Worm (Caenorhabditis elegans) whole organism, young adult: ENCODE data around the gene mnk-1.

Experiments
- B0019.2 ChIP-seq: fragments of 200-800 bp; sonication (Bioruptor generic); conservative IDR thresholded peaks from 2 replicates; pipeline ENCODE4 v1.3.6; 2022; ENCODE audit warnings: missing genetic modification reagents, missing genetic modification characterization, missing compliant biosample characterization
- B0035.1 ChIP-seq: sonication (generic microtip); optimal IDR thresholded peaks from 2 replicates; lab custom pipeline; 2016; ENCODE audit warnings: missing genetic modification characterization, mild to moderate bottlenecking, missing compliant biosample characterization, missing genotype, missing genetic modification reagents
- D2030.7 ChIP-seq: fragments of 200-800 bp; sonication (Bioruptor generic); IDR thresholded peaks from 2 replicates; pipeline ENCODE4 v1.3.6; 2022; ENCODE audit warnings: missing genetic modification reagents, missing genetic modification characterization, missing compliant biosample characterization
- F23B12.7 ChIP-seq: sonication (generic microtip); optimal IDR thresholded peaks from 2 replicates; lab custom pipeline; 2017; ENCODE audit warnings: missing genetic modification characterization, mild to moderate bottlenecking, missing compliant biosample characterization, antibody characterized with exemption, moderate library complexity; ENCODE audit not compliant: insufficient read depth
- F33H1.4 ChIP-seq: fragments of 200-800 bp; sonication (Bioruptor generic); IDR thresholded peaks from 2 replicates; pipeline ENCODE4 v1.3.6; 2022; ENCODE audit warnings: missing genetic modification reagents, missing genetic modification characterization, missing compliant biosample characterization
- F37B4.10 ChIP-seq: fragments of 200-800 bp; sonication (Bioruptor generic); IDR thresholded peaks from 2 replicates; pipeline ENCODE4 v1.3.6; 2022; ENCODE audit warnings: missing genetic modification characterization, missing compliant biosample characterization
- F39B2.1 ChIP-seq: fragments of 200-800 bp; sonication (Bioruptor generic); IDR thresholded peaks from 2 replicates; pipeline ENCODE4 v1.3.6; 2022; ENCODE audit warnings: missing genetic modification reagents, missing genetic modification characterization, missing compliant biosample characterization
- F49E8.2 ChIP-seq: sonication (generic microtip); optimal IDR thresholded peaks from 3 replicates; lab custom pipeline; 2017; ENCODE audit warnings: missing genetic modification characterization, mild to moderate bottlenecking, missing compliant biosample characterization, antibody characterized with exemption, moderate library complexity; ENCODE audit not compliant: insufficient read depth
- F52B5.7 ChIP-seq: sonication (generic microtip); optimal IDR thresholded peaks from 2 replicates; lab custom pipeline; 2016; ENCODE audit warnings: mild to moderate bottlenecking, missing genetic modification characterization, missing compliant biosample characterization
- F55B11.4 ChIP-seq: sonication (generic microtip); optimal IDR thresholded peaks from 2 replicates; lab custom pipeline; 2016; ENCODE audit warnings: missing compliant biosample characterization, missing genetic modification characterization, borderline replicate concordance; ENCODE audit not compliant: insufficient read depth
- F57A8.1 ChIP-seq: fragments of 200-800 bp; sonication (Bioruptor generic); optimal IDR thresholded peaks from 2 replicates; lab custom pipeline; 2018; ENCODE audit warnings: mild to moderate bottlenecking, missing genetic modification characterization, moderate library complexity, missing compliant biosample characterization
- K12H6.12 ChIP-seq: fragments of 200-800 bp; sonication (Bioruptor generic); optimal IDR thresholded peaks from 2 replicates; lab custom pipeline; 2018; ENCODE audit warnings: mild to moderate bottlenecking, missing genetic modification characterization, missing compliant biosample characterization
- T26A5.8 ChIP-seq: sonication (generic microtip); optimal IDR thresholded peaks from 2 replicates; lab custom pipeline; 2016; ENCODE audit warnings: missing genetic modification characterization, missing compliant biosample characterization
- Y53F4B.3 ChIP-seq: fragments of 200-800 bp; sonication (Bioruptor generic); IDR thresholded peaks from 2 replicates; pipeline ENCODE4 v1.3.6; 2022; ENCODE audit warnings: missing genetic modification reagents, missing genetic modification characterization, missing compliant biosample characterization
- Y67H2A.10 ChIP-seq: fragments of 200-800 bp; sonication (Bioruptor generic); conservative IDR thresholded peaks from 2 replicates; pipeline ENCODE4 v1.3.6; 2022; ENCODE audit warnings: missing genetic modification reagents, missing genetic modification characterization, missing compliant biosample characterization
- Y95B8A.8 ChIP-seq: fragments of 200-800 bp; sonication (Bioruptor generic); IDR thresholded peaks from 2 replicates; pipeline ENCODE4 v1.3.6; 2022; ENCODE audit warnings: missing genetic modification reagents, missing genetic modification characterization, missing compliant biosample characterization
- ama-1 ChIP-seq, 3 experiments: fragments of 150-350 bp in 1 of 3; sonication (generic microtip) in 2 of 3; optimal IDR thresholded peaks; 2 replicates each; lab custom pipeline; 2014 to 2018; ENCODE audit warnings: missing biosample characterization in 2 of 3, missing genetic modification characterization in 2 of 3, missing genetic modification reagents in 2 of 3
- aptf-3 ChIP-seq: fragments of 200-800 bp; sonication (Bioruptor generic); IDR thresholded peaks from 2 replicates; pipeline ENCODE4 v1.3.6; 2022; ENCODE audit warnings: missing genetic modification characterization, missing compliant biosample characterization
- atf-7 ChIP-seq: sonication (generic microtip); optimal IDR thresholded peaks from 2 replicates; lab custom pipeline; 2017; ENCODE audit warnings: mild to moderate bottlenecking, missing genetic modification characterization, missing compliant biosample characterization
- attf-3 ChIP-seq: fragments of 200-800 bp; sonication (Bioruptor generic); conservative IDR thresholded peaks from 2 replicates; pipeline ENCODE4 v1.3.6; 2022; ENCODE audit warnings: missing genetic modification reagents, missing genetic modification characterization, missing compliant biosample characterization
- attf-6 ChIP-seq: fragments of 200-800 bp; sonication (Bioruptor generic); IDR thresholded peaks from 2 replicates; pipeline ENCODE4 v1.3.6; 2022; ENCODE audit warnings: missing genetic modification reagents, missing genetic modification characterization, missing compliant biosample characterization
- bed-1 ChIP-seq: fragments of 200-800 bp; sonication (Bioruptor generic); IDR thresholded peaks from 2 replicates; pipeline ENCODE4 v1.3.6; 2022; ENCODE audit warnings: missing genetic modification reagents, missing genetic modification characterization, missing compliant biosample characterization
- bed-2 ChIP-seq: fragments of 200-800 bp; sonication (Bioruptor generic); IDR thresholded peaks from 2 replicates; pipeline ENCODE4 v1.3.6; 2022; ENCODE audit warnings: missing genetic modification reagents, missing genetic modification characterization, missing compliant biosample characterization
- cebp-1 ChIP-seq, 2 experiments: fragments of 200-800 bp in 1 of 2; sonication (Bioruptor generic) in 1 of 2; sonication (generic microtip) in 1 of 2; IDR thresholded peaks in 1 of 2; optimal IDR thresholded peaks in 1 of 2; 2 replicates each; pipeline versions ENCODE4 v1.3.6 to Lab custom; 2017 to 2022; ENCODE audit warnings: missing compliant biosample characterization in 2 of 2, missing genetic modification characterization in 2 of 2, mild to moderate bottlenecking in 1 of 2, missing genetic modification reagents in 1 of 2, moderate library complexity in 1 of 2
- cebp-2 ChIP-seq: fragments of 200-800 bp; sonication (Bioruptor generic); IDR thresholded peaks from 2 replicates; pipeline ENCODE4 v1.3.6; 2022; ENCODE audit warnings: missing genetic modification characterization, missing compliant biosample characterization
- ceh-79 ChIP-seq: sonication (generic microtip); optimal IDR thresholded peaks from 2 replicates; lab custom pipeline; 2017; ENCODE audit warnings: mild to moderate bottlenecking, missing genetic modification characterization, missing compliant biosample characterization
- egl-44 ChIP-seq: fragments of 200-800 bp; sonication (Bioruptor generic); IDR thresholded peaks from 2 replicates; pipeline ENCODE4 v1.3.6; 2022; ENCODE audit warnings: missing genetic modification reagents, missing genetic modification characterization, missing compliant biosample characterization
- him-1 ChIP-seq: sonication (generic microtip); optimal IDR thresholded peaks from 2 replicates; lab custom pipeline; 2016; ENCODE audit warnings: missing genotype, missing genetic modification reagents, missing genetic modification characterization, missing compliant biosample characterization
- hlh-12 ChIP-seq: sonication (generic microtip); optimal IDR thresholded peaks from 2 replicates; lab custom pipeline; 2016; ENCODE audit warnings: missing genetic modification characterization, missing compliant biosample characterization
- lin-26 ChIP-seq: fragments of 200-800 bp; sonication (Bioruptor generic); IDR thresholded peaks from 2 replicates; pipeline ENCODE4 v1.3.6; 2022; ENCODE audit warnings: missing genetic modification reagents, missing genetic modification characterization, missing compliant biosample characterization
- lin-40 ChIP-seq: sonication (generic microtip); optimal IDR thresholded peaks from 2 replicates; lab custom pipeline; 2016; ENCODE audit warnings: missing genetic modification characterization, mild to moderate bottlenecking, missing compliant biosample characterization, missing genotype, missing genetic modification reagents
- lin-54 ChIP-seq: fragments of 200-800 bp; sonication (Bioruptor generic); optimal IDR thresholded peaks from 2 replicates; lab custom pipeline; 2018; ENCODE audit warnings: mild to moderate bottlenecking, missing genetic modification characterization, missing compliant biosample characterization
- madf-6 ChIP-seq: fragments of 200-800 bp; sonication (Bioruptor generic); IDR thresholded peaks from 2 replicates; pipeline ENCODE4 v1.3.6; 2022; ENCODE audit warnings: missing genetic modification reagents, missing genetic modification characterization, missing compliant biosample characterization
- madf-8 ChIP-seq: fragments of 200-800 bp; sonication (Bioruptor generic); conservative IDR thresholded peaks from 2 replicates; pipeline ENCODE4 v1.3.6; 2022; ENCODE audit warnings: missing genetic modification reagents, missing genetic modification characterization, missing compliant biosample characterization
- mel-28 ChIP-seq: sonication (generic microtip); optimal IDR thresholded peaks from 2 replicates; lab custom pipeline; 2016; ENCODE audit warnings: borderline replicate concordance, mild to moderate bottlenecking, missing genetic modification characterization, missing compliant biosample characterization
- mes-4 ChIP-seq: sonication (generic microtip); optimal IDR thresholded peaks from 2 replicates; lab custom pipeline; 2016; ENCODE audit warnings: missing genotype, missing genetic modification characterization, missing compliant biosample characterization
- nfya-1 ChIP-seq: sonication (generic microtip); optimal IDR thresholded peaks from 2 replicates; lab custom pipeline; 2017; ENCODE audit warnings: antibody characterized with exemption, missing compliant biosample characterization, missing genetic modification characterization, borderline replicate concordance; ENCODE audit not compliant: insufficient read depth
- nhr-80 ChIP-seq: sonication (generic microtip); optimal IDR thresholded peaks from 2 replicates; lab custom pipeline; 2016; ENCODE audit warnings: missing genetic modification characterization, missing compliant biosample characterization
- rec-8 ChIP-seq, 2 experiments: sonication (generic microtip); optimal IDR thresholded peaks; 2 replicates each; lab custom pipeline; 2016; ENCODE audit warnings: mild to moderate bottlenecking in 2 of 2, missing genetic modification characterization in 2 of 2, missing genetic modification reagents in 2 of 2, missing genotype in 2 of 2, missing biosample characterization in 1 of 2, missing compliant biosample characterization in 1 of 2, moderate library complexity in 1 of 2
- sdz-38 ChIP-seq: sonication (generic microtip); optimal IDR thresholded peaks from 2 replicates; lab custom pipeline; 2016; ENCODE audit warnings: missing genotype, missing genetic modification characterization, missing compliant biosample characterization
- sptf-2 ChIP-seq: fragments of 200-800 bp; sonication (Bioruptor generic); optimal IDR thresholded peaks from 2 replicates; lab custom pipeline; 2018; ENCODE audit warnings: mild to moderate bottlenecking, missing genetic modification characterization, missing compliant biosample characterization
- tbx-9 ChIP-seq: sonication (generic microtip); optimal IDR thresholded peaks from 2 replicates; lab custom pipeline; 2016; ENCODE audit warnings: borderline replicate concordance, missing genetic modification characterization, inconsistent platforms, missing compliant biosample characterization
- unc-130 ChIP-seq: sonication (generic microtip); optimal IDR thresholded peaks from 2 replicates; lab custom pipeline; 2016; ENCODE audit warnings: missing genetic modification reagents, missing genetic modification characterization, missing compliant biosample characterization
- xnd-1 ChIP-seq: sonication (generic microtip); optimal IDR thresholded peaks from 2 replicates; lab custom pipeline; 2016; ENCODE audit warnings: missing genotype, missing genetic modification reagents, missing genetic modification characterization, missing compliant biosample characterization
- zfh-2 ChIP-seq: fragments of 200-800 bp; sonication (Bioruptor generic); conservative IDR thresholded peaks from 2 replicates; pipeline ENCODE4 v1.3.6; 2022; ENCODE audit warnings: missing genetic modification reagents, missing genetic modification characterization, missing compliant biosample characterization
- ztf-18 ChIP-seq: sonication (generic microtip); optimal IDR thresholded peaks from 2 replicates; lab custom pipeline; 2016; ENCODE audit warnings: missing genotype, mild to moderate bottlenecking, missing genetic modification characterization, missing compliant biosample characterization
- ztf-26 ChIP-seq: sonication (generic microtip); optimal IDR thresholded peaks from 2 replicates; lab custom pipeline; 2017; ENCODE audit warnings: missing genetic modification characterization, missing compliant biosample characterization

Gene mnk-1

ce11 chrII:10555484-10556075 is 736 bp upstream of the mnk-1 start (continued):
- no peak for TF ChIP-seq ztf-18 (tag; lab: Kevin White, UChicago)
- TF ChIP-seq lin-40 = peak; percentile 15
- no peak for TF ChIP-seq bed-2 (GFP tag; lab: Robert Waterston, UW)
- TF ChIP-seq zfh-2 (GFP tag; lab: Robert Waterston, UW) = peak; percentile 66
- TF ChIP-seq hlh-12 = no peak
- TF ChIP-seq B0035.1 (tag; lab: Kevin White, UChicago) = peak; percentile 9
- TF ChIP-seq F57A8.1 (GFP tag; lab: Kevin White, UChicago) = no peak
- peak; percentile 84 for TF ChIP-seq ztf-26 (tag; lab: Kevin White, UChicago)
- TF ChIP-seq F37B4.10 (GFP tag; lab: Robert Waterston, UW) = no peak
- no peak for TF ChIP-seq xnd-1 (tag; lab: Kevin White, UChicago)
- no peak for TF ChIP-seq F49E8.2 (tag; lab: Kevin White, UChicago)
- TF ChIP-seq cebp-1 (GFP tag; IDR thresholded peaks at IDR 0.05; lab: Robert Waterston, UW) = no peak
- TF ChIP-seq cebp-1 (tag; optimal IDR thresholded peaks at IDR 0.05; lab: Kevin White, UChicago) = no peak
- TF ChIP-seq madf-6 (GFP tag; lab: Robert Waterston, UW) = no peak
- no peak for TF ChIP-seq bed-1 (GFP tag; lab: Robert Waterston, UW)
- TF ChIP-seq mel-28 (tag; lab: Kevin White, UChicago) = no peak
- no peak for TF ChIP-seq F23B12.7 (tag; lab: Kevin White, UChicago)
- no peak for TF ChIP-seq aptf-3 (GFP tag; lab: Robert Waterston, UW)
- no peak for TF ChIP-seq sptf-2
- no peak for TF ChIP-seq Y53F4B.3 (GFP tag; lab: Robert Waterston, UW)
- no peak for TF ChIP-seq rec-8 (tag; optimal IDR thresholded peaks at IDR 0.05; lab: Kevin White, UChicago)
- TF ChIP-seq Y67H2A.10 (GFP tag; lab: Robert Waterston, UW) = no peak
- TF ChIP-seq nhr-80 (tag; lab: Kevin White, UChicago) = peak; percentile 72
- no peak for TF ChIP-seq nfya-1
- TF ChIP-seq D2030.7 (GFP tag; lab: Robert Waterston, UW) = no peak
- no peak for TF ChIP-seq madf-8 (GFP tag; lab: Robert Waterston, UW)
- peak; percentile 7 for TF ChIP-seq lin-54 (GFP tag; lab: Kevin White, UChicago)
- 0 out of 2 replicates have a peak, but pooled peaks have one; percentile 37 for TF ChIP-seq lin-26
- TF ChIP-seq F33H1.4 = peak; percentile 7; the same call in 1 of the 2 replicates
- TF ChIP-seq egl-44 (GFP tag; lab: Robert Waterston, UW) = no peak
- no peak for TF ChIP-seq him-1
- TF ChIP-seq F52B5.7 (tag; lab: Kevin White, UChicago) = no peak
- no peak for TF ChIP-seq tbx-9 (tag; lab: Kevin White, UChicago)
- TF ChIP-seq Y95B8A.8 (GFP tag; lab: Robert Waterston, UW) = 0 out of 2 replicates have a peak, but pooled peaks have one; percentile 36
- TF ChIP-seq ceh-79 (tag; lab: Kevin White, UChicago) = no peak
- no peak for TF ChIP-seq unc-130
- TF ChIP-seq sdz-38 (tag; lab: Kevin White, UChicago) = no peak
- no peak for TF ChIP-seq B0019.2 (GFP tag; lab: Robert Waterston, UW)
- TF ChIP-seq F55B11.4 (tag; lab: Kevin White, UChicago) = no peak
- no peak for TF ChIP-seq F39B2.1
- no peak for TF ChIP-seq attf-3 (GFP tag; lab: Robert Waterston, UW)
- no peak for TF ChIP-seq mes-4 (tag; lab: Kevin White, UChicago)
- no peak for TF ChIP-seq attf-6 (GFP tag; lab: Robert Waterston, UW)
- peak; percentile 79 for TF ChIP-seq ama-1 (optimal IDR thresholded peaks at IDR 0.05; lab: Kevin White, UChicago)
- no peak for TF ChIP-seq ama-1 (GFP tag; optimal IDR thresholded peaks at IDR 0.05; lab: Kevin White, UChicago)
- peak; percentile 16 for TF ChIP-seq K12H6.12 (tag; lab: Kevin White, UChicago)
- no peak for TF ChIP-seq cebp-2 (GFP tag; lab: Robert Waterston, UW)
- no peak for TF ChIP-seq T26A5.8 (tag; lab: Kevin White, UChicago)
- TF ChIP-seq atf-7 (tag; lab: Kevin White, UChicago) = peak; percentile 30
